Fruit fly (Drosophila melanogaster): ENCODE results near the gene CG16853.

The CG16853 gene

dm6 chr2L:13515688-13516037 is 26.4 kb upstream of the CG16853 start:
- TF ChIP-seq h (optimal IDR thresholded peaks at IDR 0.05) (no peak), psq (optimal IDR thresholded peaks at IDR 0.05) (no peak), insv (optimal IDR thresholded peaks at IDR 0.05) (no peak), Myc (optimal IDR thresholded peaks at IDR 0.05) (no peak), ttk (optimal IDR thresholded peaks at IDR 0.05) (no peak), Sin3A (optimal IDR thresholded peaks at IDR 0.05) (no peak)

DNA sequence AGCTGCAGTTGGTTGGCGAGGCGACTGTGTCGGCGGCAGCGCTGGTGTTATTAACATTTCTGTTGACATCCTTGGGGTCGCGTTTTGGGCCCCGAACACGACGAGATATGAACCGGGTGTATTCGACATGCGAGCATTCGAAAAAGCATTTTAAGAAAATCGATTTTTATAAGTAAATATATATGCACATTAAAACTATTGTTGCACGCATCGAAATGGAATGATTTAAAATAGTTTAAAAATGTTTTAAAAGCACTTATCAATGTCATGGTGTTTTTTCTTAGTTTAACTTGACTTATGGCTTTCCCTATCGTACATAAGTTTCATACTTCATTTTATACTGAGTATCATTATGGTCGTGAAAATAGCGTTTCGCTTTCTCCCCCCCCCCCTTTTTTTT is 20.3 kb upstream of the CG16853 start:
- TF ChIP-seq h (optimal IDR thresholded peaks at IDR 0.05), result no peak
- no peak for TF ChIP-seq psq (optimal IDR thresholded peaks at IDR 0.05)
- TF ChIP-seq Myc (optimal IDR thresholded peaks at IDR 0.05), result no peak
- TF ChIP-seq insv (optimal IDR thresholded peaks at IDR 0.05), result no peak

DNA sequence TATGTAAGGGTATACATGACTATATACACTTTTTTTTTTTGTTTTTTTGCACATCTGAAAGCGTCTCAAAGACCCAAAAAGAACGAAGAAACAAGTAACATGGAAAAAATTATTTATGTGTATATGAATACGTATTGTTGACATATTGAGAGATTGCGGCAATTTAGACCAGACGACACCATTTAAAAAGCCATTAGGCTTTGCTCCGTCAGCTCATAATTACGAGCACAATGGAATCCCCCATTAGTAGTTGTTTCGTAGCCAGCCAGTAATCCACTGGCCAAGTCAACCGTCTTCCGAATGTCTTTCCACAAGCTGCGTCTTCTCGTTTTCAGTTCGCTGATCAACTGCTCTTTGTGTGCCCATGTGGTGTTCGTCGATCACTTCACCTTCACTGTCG is 14.5 kb upstream of the CG16853 start, which contains the start of gene CG33640:
Gene CG33640, plus strand, starts transcription at position 301 of the 400 bp plus-strand sequence.
- TF ChIP-seq Myc (optimal IDR thresholded peaks at IDR 0.05), result no peak
- TF ChIP-seq psq (optimal IDR thresholded peaks at IDR 0.05), result no peak
- TF ChIP-seq Sin3A (optimal IDR thresholded peaks at IDR 0.05), result no peak
- TF ChIP-seq ttk (optimal IDR thresholded peaks at IDR 0.05), result no peak
- TF ChIP-seq insv (optimal IDR thresholded peaks at IDR 0.05), result no peak
- no peak for TF ChIP-seq h (optimal IDR thresholded peaks at IDR 0.05)

- TF ChIP-seq h (optimal IDR thresholded peaks at IDR 0.05) (no peak), ttk (optimal IDR thresholded peaks at IDR 0.05) (no peak), psq (optimal IDR thresholded peaks at IDR 0.05) (no peak), insv (optimal IDR thresholded peaks at IDR 0.05) (no peak), Sin3A (optimal IDR thresholded peaks at IDR 0.05) (no peak), Myc (optimal IDR thresholded peaks at IDR 0.05) (no peak)
Measured at dm6 chr2L:13528742-13529141, 13.3 kb upstream of the CG16853 start, which contains the start of gene CG33641. Gene CG33641, plus strand, starts transcription at chr2L:13529042.

DNA sequence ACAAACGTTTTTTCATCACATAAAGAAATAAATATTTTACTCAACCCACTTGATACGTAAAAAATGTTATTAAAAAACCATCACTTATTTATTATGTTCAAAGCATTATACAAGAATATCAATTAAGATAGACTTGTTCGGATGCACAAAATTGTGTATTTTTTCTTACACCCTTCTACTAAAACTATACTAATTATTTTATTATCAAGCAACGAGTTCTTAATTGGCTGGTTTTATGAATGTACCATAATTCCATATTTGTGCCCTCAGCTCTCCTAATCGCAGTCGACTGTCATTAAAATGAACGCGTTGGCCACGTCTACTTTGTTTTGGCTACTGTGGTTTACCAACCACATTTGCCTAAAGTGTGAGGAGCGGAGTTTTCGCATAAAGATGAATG is 12.4 kb upstream of the CG16853 start, which contains the start of gene CG33642:
Gene CG33642, plus strand, starts transcription at position 301 of the 400 bp plus-strand sequence.
- TF ChIP-seq insv (optimal IDR thresholded peaks at IDR 0.05) (no peak), ttk (optimal IDR thresholded peaks at IDR 0.05) (no peak), h (optimal IDR thresholded peaks at IDR 0.05) (no peak), Sin3A (optimal IDR thresholded peaks at IDR 0.05) (no peak), psq (optimal IDR thresholded peaks at IDR 0.05) (no peak), Myc (optimal IDR thresholded peaks at IDR 0.05) (no peak)

DNA sequence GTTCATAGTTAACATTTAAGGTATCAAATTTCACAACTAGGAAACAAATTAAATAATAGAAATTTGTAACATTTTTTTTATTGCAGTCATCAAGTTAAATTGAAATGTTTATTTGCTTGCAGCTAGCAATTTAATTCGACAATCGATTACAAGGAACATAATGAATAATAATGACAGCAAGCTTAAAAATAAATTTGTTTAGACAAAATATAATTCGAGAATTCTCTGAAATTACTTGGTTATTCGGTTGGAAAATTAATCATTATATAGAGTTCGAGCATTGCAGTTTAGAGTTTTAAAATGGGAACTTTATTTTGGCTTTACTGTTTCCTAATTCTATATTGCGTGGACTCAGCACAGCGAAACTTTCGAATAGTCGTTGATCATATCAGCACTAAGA is 11.3 kb upstream of the CG16853 start, which contains the start of gene CG33643:
Gene CG33643, plus strand, starts transcription at position 301 of the 400 bp plus-strand sequence.
- TF ChIP-seq Myc (optimal IDR thresholded peaks at IDR 0.05), result no peak
- TF ChIP-seq insv (optimal IDR thresholded peaks at IDR 0.05), result no peak
- no peak for TF ChIP-seq h (optimal IDR thresholded peaks at IDR 0.05)

dm6 chr2L:13531785-13532184 is 10.3 kb upstream of the CG16853 start, which contains the start of gene CG33644:
Gene CG33644, plus strand, starts transcription at chr2L:13532085.
- TF ChIP-seq insv (optimal IDR thresholded peaks at IDR 0.05), result no peak
- TF ChIP-seq Sin3A (optimal IDR thresholded peaks at IDR 0.05), result no peak
- no peak for TF ChIP-seq ttk (optimal IDR thresholded peaks at IDR 0.05)
- no peak for TF ChIP-seq psq (optimal IDR thresholded peaks at IDR 0.05)
- TF ChIP-seq Myc (optimal IDR thresholded peaks at IDR 0.05), result no peak
- TF ChIP-seq h (optimal IDR thresholded peaks at IDR 0.05), result no peak

DNA sequence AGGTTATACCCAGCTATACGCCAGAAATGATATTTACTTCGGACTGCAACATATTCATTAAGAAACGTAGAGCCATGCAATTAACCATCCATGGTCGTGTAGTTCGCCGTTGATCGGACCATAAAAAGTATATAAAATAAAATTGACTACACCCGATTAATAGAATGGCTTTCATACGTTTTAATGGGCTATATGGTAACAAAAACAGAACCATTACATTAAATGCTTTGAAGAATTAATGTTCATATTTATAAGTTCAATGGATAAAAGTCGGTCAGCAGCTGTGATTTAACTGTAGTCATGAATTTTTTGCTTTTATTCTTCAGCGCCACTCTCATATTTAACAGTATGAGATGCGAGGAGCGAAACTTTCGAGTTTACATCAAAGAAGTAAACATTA is 9.5 kb upstream of the CG16853 start, which contains the start of gene CG33645:
Gene CG33645, plus strand, starts transcription at position 301 of the 400 bp plus-strand sequence.
- TF ChIP-seq h (optimal IDR thresholded peaks at IDR 0.05), result no peak
- TF ChIP-seq insv (optimal IDR thresholded peaks at IDR 0.05), result no peak
- TF ChIP-seq psq (optimal IDR thresholded peaks at IDR 0.05), result no peak
- TF ChIP-seq ttk (optimal IDR thresholded peaks at IDR 0.05), result no peak
- no peak for TF ChIP-seq Sin3A (optimal IDR thresholded peaks at IDR 0.05)

dm6 chr2L:13535678-13536077 is 6.4 kb upstream of the CG16853 start, which contains the start of gene CG15638:
Gene CG15638, minus strand, starts transcription at chr2L:13535778.
- TF ChIP-seq insv (optimal IDR thresholded peaks at IDR 0.05) (no peak), h (optimal IDR thresholded peaks at IDR 0.05) (no peak), Sin3A (optimal IDR thresholded peaks at IDR 0.05) (no peak), psq (optimal IDR thresholded peaks at IDR 0.05) (no peak), ttk (optimal IDR thresholded peaks at IDR 0.05) (no peak), Myc (optimal IDR thresholded peaks at IDR 0.05) (no peak)

DNA sequence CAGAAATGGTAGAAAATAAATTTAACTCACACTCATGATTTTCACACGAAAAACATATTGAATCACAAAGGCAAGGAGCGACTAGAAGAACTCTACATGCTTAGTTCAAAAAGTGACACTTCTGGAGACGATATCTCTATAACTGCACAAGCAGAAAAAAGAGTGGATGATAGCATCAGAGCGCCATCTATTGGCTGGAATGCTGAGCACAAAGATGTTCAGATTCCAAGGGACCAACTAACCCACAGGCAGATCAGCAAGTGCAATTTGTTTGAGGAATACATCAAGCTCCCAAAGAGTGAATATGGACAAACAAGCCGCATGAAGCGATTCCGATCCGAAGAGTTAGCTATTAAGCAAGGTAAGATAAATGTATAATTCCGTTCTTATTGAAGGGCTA is 1.4 kb upstream of the CG16853 start, which contains the start of gene CG16852:
Gene CG16852, plus strand, starts transcription at position 48 of the 400 bp plus-strand sequence.
- TF ChIP-seq insv (optimal IDR thresholded peaks at IDR 0.05) (no peak), ttk (optimal IDR thresholded peaks at IDR 0.05) (no peak)

- TF ChIP-seq h (optimal IDR thresholded peaks at IDR 0.05), result no peak
- TF ChIP-seq ttk (optimal IDR thresholded peaks at IDR 0.05), result no peak
Measured at dm6 chr2L:13542476-13542875, 408 bp downstream of the CG16853 start, which contains the start of gene CG9263. Gene CG9263, minus strand, starts transcription at chr2L:13542576.

- TF ChIP-seq ttk (optimal IDR thresholded peaks at IDR 0.05) (no peak), h (optimal IDR thresholded peaks at IDR 0.05) (no peak), Myc (optimal IDR thresholded peaks at IDR 0.05) (no peak), Sin3A (optimal IDR thresholded peaks at IDR 0.05) (no peak), insv (optimal IDR thresholded peaks at IDR 0.05) (no peak), psq (optimal IDR thresholded peaks at IDR 0.05) (no peak)
Measured at dm6 chr2L:13545678-13546077, 3.6 kb downstream of the CG16853 start.
